Fruit fly (Drosophila melanogaster): ENCODE results near the gene CG4080.

CG4080 gene

dm6 chr3L:9364131-9364530, 34.9 kb downstream of the CG4080 start, which contains the start of gene mRRF1:
TSS of gene mRRF1 (plus strand) at chr3L:9364350.
- no peak for TF ChIP-seq sc (optimal IDR thresholded peaks at IDR 0.05)
- no peak for TF ChIP-seq sc (GFP tag; optimal IDR thresholded peaks at IDR 0.05)
- peak; percentile 36; the same call in 1 of the 2 replicates for TF ChIP-seq CG13287 (GFP tag; IDR thresholded peaks at IDR 0.05; ENCODE audit: partially characterized antibody)
- TF ChIP-seq crp (GFP tag; optimal IDR thresholded peaks at IDR 0.05), result peak in 1 of 2 experiments; percentile 80
- peak; percentile 70 for TF ChIP-seq Dp (GFP tag; optimal IDR thresholded peaks at IDR 0.05)
- no peak for TF ChIP-seq Dbx (GFP tag; IDR thresholded peaks at IDR 0.05)
- peak; percentile 99 for TF ChIP-seq CG9437 (GFP tag; optimal IDR thresholded peaks at IDR 0.05)
- no peak for TF ChIP-seq CG14441 (GFP tag; IDR thresholded peaks at IDR 0.05)
- peak in 1 of 2 experiments; percentile 66 for TF ChIP-seq Pdp1 (GFP tag; optimal IDR thresholded peaks at IDR 0.05)
- TF ChIP-seq odd (GFP tag; optimal IDR thresholded peaks at IDR 0.05), result no peak
- TF ChIP-seq CG17359 (tag; optimal IDR thresholded peaks at IDR 0.05), result peak; percentile 76
- no peak for TF ChIP-seq CG3995 (GFP tag; optimal IDR thresholded peaks at IDR 0.05)
- no peak for TF ChIP-seq CG11456 (GFP tag; IDR thresholded peaks at IDR 0.05)
- TF ChIP-seq MBD-R2 (GFP tag; IDR thresholded peaks at IDR 0.05), result peak; percentile 41; the same call in 1 of the 2 replicates
- no peak for TF ChIP-seq Lpt (GFP tag; optimal IDR thresholded peaks at IDR 0.05)
- TF ChIP-seq en (GFP tag; optimal IDR thresholded peaks at IDR 0.05), result no peak
- TF ChIP-seq tio (GFP tag; optimal IDR thresholded peaks at IDR 0.05), result no peak
- no peak for TF ChIP-seq CG18599 (GFP tag; optimal IDR thresholded peaks at IDR 0.05)
- TF ChIP-seq CG15514 (GFP tag; optimal IDR thresholded peaks at IDR 0.05), result peak; percentile 40
- TF ChIP-seq gsb-n (tag; optimal IDR thresholded peaks at IDR 0.05), result peak; percentile 9
- TF ChIP-seq CG3838 (GFP tag; optimal IDR thresholded peaks at IDR 0.05), result no peak
- no peak for TF ChIP-seq CG12744 (GFP tag; optimal IDR thresholded peaks at IDR 0.05)
- TF ChIP-seq CG18764 (GFP tag; optimal IDR thresholded peaks at IDR 0.05), result no peak
- TF ChIP-seq wek (GFP tag; optimal IDR thresholded peaks at IDR 0.05), result no peak
- no peak for TF ChIP-seq CG7786 (GFP tag; optimal IDR thresholded peaks at IDR 0.05)
- TF ChIP-seq Dfd (GFP tag; optimal IDR thresholded peaks at IDR 0.05), result no peak
- no peak for TF ChIP-seq Spps (tag; optimal IDR thresholded peaks at IDR 0.05)
- no peak for TF ChIP-seq CG13775 (GFP tag; optimal IDR thresholded peaks at IDR 0.05)
- no peak for TF ChIP-seq nom (GFP tag; optimal IDR thresholded peaks at IDR 0.05)
- TF ChIP-seq kah (GFP tag; optimal IDR thresholded peaks at IDR 0.05), result no peak
- no peak for TF ChIP-seq B-H2 (GFP tag; optimal IDR thresholded peaks at IDR 0.05)
- no peak for TF ChIP-seq CG34376 (GFP tag; optimal IDR thresholded peaks at IDR 0.05)
- TF ChIP-seq rib (GFP tag; IDR thresholded peaks at IDR 0.05), result no peak
- TF ChIP-seq CG12391 (tag; optimal IDR thresholded peaks at IDR 0.05), result no peak
- no peak for TF ChIP-seq Antp (GFP tag; optimal IDR thresholded peaks at IDR 0.05)
- no peak for TF ChIP-seq stwl (tag; optimal IDR thresholded peaks at IDR 0.05)
- TF ChIP-seq E2f2 (GFP tag; IDR thresholded peaks at IDR 0.05), result peak; percentile 81
- no peak for TF ChIP-seq CoRest (tag; optimal IDR thresholded peaks at IDR 0.05)
- TF ChIP-seq CG34224 (GFP tag; IDR thresholded peaks at IDR 0.05; ENCODE audit: partially characterized antibody), result peak; percentile 35; the same call in 1 of the 3 replicates

dm6 chr3L:9361894-9362293, 37.1 kb downstream of the CG4080 start, which contains the start of gene CG34456:
TSS of gene CG34456 (plus strand) at chr3L:9362108.
- TF ChIP-seq CG32772 (GFP tag; IDR thresholded peaks at IDR 0.05), result no peak
- TF ChIP-seq sug (tag; optimal IDR thresholded peaks at IDR 0.05), result peak; percentile 9
- TF ChIP-seq CG13296 (GFP tag; optimal IDR thresholded peaks at IDR 0.05), result peak; percentile 26
- no peak for TF ChIP-seq CG12391 (tag; optimal IDR thresholded peaks at IDR 0.05)
- no peak for TF ChIP-seq yki (optimal IDR thresholded peaks at IDR 0.05)
- no peak for TF ChIP-seq CG3995 (GFP tag; optimal IDR thresholded peaks at IDR 0.05)
- no peak for TF ChIP-seq Poxn (GFP tag; IDR thresholded peaks at IDR 0.05)
- no peak for TF ChIP-seq usp (GFP tag; optimal IDR thresholded peaks at IDR 0.05)
- TF ChIP-seq Ravus (GFP tag; IDR thresholded peaks at IDR 0.05), result no peak
- peak; percentile 25 for TF ChIP-seq CG34376 (GFP tag; optimal IDR thresholded peaks at IDR 0.05)
- no peak for TF ChIP-seq CG4404 (GFP tag; IDR thresholded peaks at IDR 0.05)
- TF ChIP-seq CG13894 (tag; optimal IDR thresholded peaks at IDR 0.05), result peak; percentile 2
- no peak for TF ChIP-seq dpn (GFP tag; optimal IDR thresholded peaks at IDR 0.05)

All from whole organism, embryonic.